Fruit fly (Drosophila melanogaster) whole organism, adult: ENCODE results near the gene CG32147.

Source experiments
- CG12768 ChIP-seq: fragments of 200-800 bp; sonication (Bioruptor generic); optimal IDR thresholded peaks from 2 replicates; lab custom pipeline; 2017; ENCODE audit warnings: missing biosample characterization, missing genetic modification characterization, mild to moderate bottlenecking, moderate library complexity, missing genetic modification reagents
- CG14711 ChIP-seq: fragments of 200-800 bp; sonication (Bioruptor generic); optimal IDR thresholded peaks from 2 replicates; lab custom pipeline; 2018; ENCODE audit warnings: missing biosample characterization, mild to moderate bottlenecking, missing genetic modification characterization, moderate library complexity
- CG1620 ChIP-seq: fragments of 200-800 bp; sonication (Bioruptor generic); optimal IDR thresholded peaks from 2 replicates; lab custom pipeline; 2016; ENCODE audit warnings: missing biosample characterization, missing genetic modification characterization
- CG7045 ChIP-seq: fragments of 200-800 bp; sonication (Bioruptor generic); optimal IDR thresholded peaks from 2 replicates; lab custom pipeline; 2017; ENCODE audit warnings: missing biosample characterization, mild to moderate bottlenecking, missing genetic modification characterization
- CG7101 ChIP-seq: fragments of 200-800 bp; sonication (Bioruptor generic); optimal IDR thresholded peaks from 2 replicates; lab custom pipeline; 2018; ENCODE audit warnings: missing biosample characterization, mild to moderate bottlenecking, missing genetic modification characterization, moderate library complexity
- Crg-1 ChIP-seq: fragments of 200-800 bp; sonication (Bioruptor generic); optimal IDR thresholded peaks from 2 replicates; lab custom pipeline; 2016; ENCODE audit warnings: missing biosample characterization, missing genetic modification characterization
- Hr96 ChIP-seq: fragments of 200-800 bp; sonication (Bioruptor generic); optimal IDR thresholded peaks from 2 replicates; lab custom pipeline; 2016; ENCODE audit warnings: missing biosample characterization, missing genetic modification characterization
- Mnt ChIP-seq: fragments of 200-800 bp; sonication (Bioruptor generic); optimal IDR thresholded peaks from 2 replicates; lab custom pipeline; 2016; ENCODE audit warnings: missing biosample characterization, mild to moderate bottlenecking, missing genetic modification characterization
- kay ChIP-seq: fragments of 200-800 bp; sonication (Bioruptor generic); peaks from one replicate; lab custom pipeline; 2016; ENCODE audit warnings: missing biosample characterization, missing genetic modification characterization, borderline replicate concordance
- pad ChIP-seq: fragments of 200-800 bp; sonication (Bioruptor generic); optimal IDR thresholded peaks from 3 replicates; lab custom pipeline; 2017; ENCODE audit warnings: missing biosample characterization, missing genetic modification characterization, mild to moderate bottlenecking, moderate library complexity, missing genetic modification reagents

DNA sequence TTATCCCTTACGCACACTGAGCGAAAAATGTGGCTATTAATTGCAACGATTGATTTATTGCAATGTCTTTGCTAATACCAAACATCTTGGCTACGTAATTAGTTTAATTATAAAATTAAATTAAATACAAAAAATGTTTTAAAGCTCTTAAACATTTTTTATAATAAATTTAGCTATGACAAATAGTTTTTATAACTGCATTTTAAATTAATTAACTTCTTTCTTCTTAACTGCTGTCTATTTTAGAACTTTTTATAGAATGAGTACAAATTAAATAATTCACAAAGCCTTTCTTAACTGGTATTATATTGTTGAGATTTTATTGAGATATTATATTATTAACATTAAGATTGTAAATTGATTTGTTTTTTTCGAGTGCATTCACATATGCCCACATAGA lies 31.0 kb upstream of the CG32147 start:
- TF ChIP-seq Mnt (GFP tag; lab: Kevin White, UChicago): no peak
- no peak for TF ChIP-seq CG12768 (GFP tag; lab: Kevin White, UChicago)
- TF ChIP-seq Crg-1: no peak
- no peak for TF ChIP-seq CG1620 (GFP tag; lab: Kevin White, UChicago)
- TF ChIP-seq CG7045 (GFP tag; lab: Kevin White, UChicago): no peak
- TF ChIP-seq CG7101: no peak
- no peak for TF ChIP-seq kay (GFP tag; lab: Kevin White, UChicago)
- TF ChIP-seq pad (GFP tag; lab: Kevin White, UChicago): no peak
- no peak for TF ChIP-seq Hr96 (GFP tag; lab: Kevin White, UChicago)
- TF ChIP-seq CG14711: no peak
